Fruit fly (Drosophila melanogaster) whole organism, prepupa: ENCODE data around the gene Ndf.

Source experiments
- Blimp-1 ChIP-seq: fragments of 200-800 bp; sonication (Bioruptor generic); optimal IDR thresholded peaks from 3 replicates; lab custom pipeline; 2017; ENCODE audit warnings: missing biosample characterization, missing genetic modification characterization, mild to moderate bottlenecking, moderate library complexity, missing genetic modification reagents
- OdsH ChIP-seq: fragments of 200-800 bp; sonication (Bioruptor generic); optimal IDR thresholded peaks from 3 replicates; lab custom pipeline; 2016; ENCODE audit warnings: missing biosample characterization, missing genetic modification characterization
- Smox ChIP-seq: fragments of 200-800 bp; sonication (Bioruptor generic); optimal IDR thresholded peaks from 3 replicates; lab custom pipeline; 2016; ENCODE audit warnings: missing biosample characterization, missing genetic modification characterization
- acj6 ChIP-seq: fragments of 200-800 bp; sonication (Bioruptor generic); optimal IDR thresholded peaks from 3 replicates; lab custom pipeline; 2016; ENCODE audit warnings: missing biosample characterization, missing genetic modification characterization

- TF ChIP-seq Smox (GFP tag; lab: Kevin White, UChicago), result no peak
- TF ChIP-seq OdsH (GFP tag; lab: Kevin White, UChicago), result no peak
- TF ChIP-seq acj6 (GFP tag; lab: Kevin White, UChicago), result no peak
- no peak for TF ChIP-seq Blimp-1 (GFP tag; lab: Kevin White, UChicago)
These were observed 22.7 kb downstream of the Ndf start, which contains the start of gene CG13127 for dm6 chr2L:10026376-10026775.
